Worm (Caenorhabditis elegans) whole organism, L1 larva: Measurements from ENCODE around the gene C05A2.4.

ENCODE experiments used
- skn-1 ChIP-seq: fragments of 150-350 bp; optimal IDR thresholded peaks from 2 replicates; lab custom pipeline; 2014; ENCODE audit warnings: missing biosample characterization, missing genetic modification characterization
- zag-1 ChIP-seq: fragments of 150-350 bp; optimal IDR thresholded peaks from 2 replicates; lab custom pipeline; 2014; ENCODE audit warnings: missing biosample characterization, missing genetic modification characterization

ce11 chrV:10720303-10720847, 25.1 kb downstream of the C05A2.4 start:
- no peak for TF ChIP-seq zag-1 (tag; lab: Kevin White, UChicago)
- TF ChIP-seq skn-1 (tag; lab: Kevin White, UChicago), result no peak
